Fruit fly (Drosophila melanogaster) whole organism, embryonic: ENCODE results near the gene und.
A peak's percentile ranks its signal among the peaks of the same experiment; 100 is the strongest.

Experiments
- Abd-B ChIP-seq: fragments of 200-800 bp; sonication (Bioruptor generic); optimal IDR thresholded peaks from 2 replicates; lab custom pipeline; 2018; ENCODE audit warnings: missing biosample characterization, mild to moderate bottlenecking, missing genetic modification characterization, moderate library complexity
- Aef1 ChIP-seq: fragments of 200-800 bp; sonication (Bioruptor generic); IDR thresholded peaks from 3 replicates; pipeline ENCODE4 v1.3.6; 2022; ENCODE audit warnings: missing biosample characterization, missing genetic modification characterization
- Blimp-1 ChIP-seq: fragments of 200-800 bp; sonication (Bioruptor generic); optimal IDR thresholded peaks from 3 replicates; lab custom pipeline; 2018; ENCODE audit warnings: missing biosample characterization, missing genetic modification characterization, mild to moderate bottlenecking, moderate library complexity, missing genetic modification reagents
- Bteb2 ChIP-seq: fragments of 200-800 bp; sonication (Bioruptor generic); optimal IDR thresholded peaks from 2 replicates; lab custom pipeline; 2016; ENCODE audit warnings: missing biosample characterization, missing genetic modification characterization
- CG11695 ChIP-seq: fragments of 200-800 bp; sonication (Bioruptor generic); IDR thresholded peaks from 3 replicates; pipeline ENCODE4 v1.3.6; 2022; ENCODE audit warnings: missing biosample characterization, missing genetic modification characterization
- CG12219 ChIP-seq: fragments of 200-800 bp; sonication (Bioruptor generic); optimal IDR thresholded peaks from 3 replicates; lab custom pipeline; 2018; ENCODE audit warnings: missing biosample characterization, mild to moderate bottlenecking, missing genetic modification characterization
- CG13123 ChIP-seq: fragments of 200-800 bp; sonication (Bioruptor generic); optimal IDR thresholded peaks from 2 replicates; lab custom pipeline; 2016; ENCODE audit warnings: missing biosample characterization, missing genetic modification characterization
- CG13424 ChIP-seq: fragments of 200-800 bp; sonication (Bioruptor generic); optimal IDR thresholded peaks from 2 replicates; lab custom pipeline; 2019; ENCODE audit warnings: missing biosample characterization, mild to moderate bottlenecking, missing genetic modification characterization, moderate library complexity
- CG13775 ChIP-seq: fragments of 200-800 bp; sonication (Bioruptor generic); optimal IDR thresholded peaks from 3 replicates; lab custom pipeline; 2017; ENCODE audit warnings: missing biosample characterization, mild to moderate bottlenecking, missing genetic modification characterization
- CG15269 ChIP-seq: fragments of 200-800 bp; sonication (Bioruptor generic); optimal IDR thresholded peaks from 2 replicates; lab custom pipeline; 2018; ENCODE audit warnings: missing biosample characterization, mild to moderate bottlenecking, missing genetic modification characterization, moderate library complexity
- CG15479 ChIP-seq: fragments of 200-800 bp; sonication (Bioruptor generic); optimal IDR thresholded peaks from 3 replicates; lab custom pipeline; 2019; ENCODE audit warnings: missing biosample characterization, mild to moderate bottlenecking, missing genetic modification characterization, moderate library complexity
- CG15514 ChIP-seq: fragments of 200-800 bp; sonication (Bioruptor generic); optimal IDR thresholded peaks from 3 replicates; lab custom pipeline; 2017; ENCODE audit warnings: missing biosample characterization, missing genetic modification characterization, mild to moderate bottlenecking, moderate library complexity, missing genetic modification reagents
- CG17361 ChIP-seq: fragments of 200-800 bp; sonication (Bioruptor generic); IDR thresholded peaks from 3 replicates; pipeline ENCODE4 v1.3.6; 2022; ENCODE audit warnings: missing biosample characterization, missing genetic modification characterization
- CG17829 ChIP-seq: fragments of 200-800 bp; optimal IDR thresholded peaks from 2 replicates; lab custom pipeline; 2019; ENCODE audit warnings: missing biosample characterization, mild to moderate bottlenecking, missing genetic modification characterization, moderate library complexity
- CG1792 ChIP-seq: fragments of 200-800 bp; sonication (Bioruptor generic); optimal IDR thresholded peaks from 2 replicates; lab custom pipeline; 2016; ENCODE audit warnings: missing biosample characterization, missing genetic modification characterization
- CG18599 ChIP-seq: fragments of 200-800 bp; sonication (Bioruptor generic); optimal IDR thresholded peaks from 3 replicates; lab custom pipeline; 2017; ENCODE audit warnings: missing biosample characterization, missing genetic modification characterization, mild to moderate bottlenecking, moderate library complexity, missing genetic modification reagents
- CG32772 ChIP-seq: fragments of 200-800 bp; sonication (Bioruptor generic); IDR thresholded peaks from 2 replicates; pipeline ENCODE4 v1.3.6; 2022; ENCODE audit warnings: missing biosample characterization, missing genetic modification characterization
- CG34224 ChIP-seq: fragments of 200-800 bp; sonication (Bioruptor generic); IDR thresholded peaks from 3 replicates; pipeline ENCODE4 v1.3.6; 2022; ENCODE audit warnings: missing biosample characterization, missing genetic modification characterization; ENCODE audit not compliant: partially characterized antibody
- CG4282 ChIP-seq: fragments of 200-800 bp; sonication (Bioruptor generic); optimal IDR thresholded peaks from 2 replicates; lab custom pipeline; 2016; ENCODE audit warnings: missing biosample characterization, missing genetic modification characterization
- CG9609 ChIP-seq: fragments of 200-800 bp; sonication (Bioruptor generic); optimal IDR thresholded peaks from 3 replicates; lab custom pipeline; 2016; ENCODE audit warnings: missing biosample characterization, missing genetic modification characterization
- CG9727 ChIP-seq: fragments of 200-800 bp; sonication (Bioruptor generic); optimal IDR thresholded peaks from 3 replicates; lab custom pipeline; 2017; ENCODE audit warnings: missing biosample characterization, mild to moderate bottlenecking, missing genetic modification characterization
- Elba2 ChIP-seq: fragments of 200-800 bp; sonication (Bioruptor generic); optimal IDR thresholded peaks from 3 replicates; lab custom pipeline; 2016; ENCODE audit warnings: missing biosample characterization, missing genetic modification characterization
- Hr39 ChIP-seq: fragments of >200 bp; optimal IDR thresholded peaks from 2 replicates; lab custom pipeline; 2017
- Hr51 ChIP-seq, 2 experiments: fragments of 200-800 bp; sonication (Bioruptor generic); optimal IDR thresholded peaks; 2 replicates in 1 of 2; 3 replicates in 1 of 2; lab custom pipeline; 2016 to 2018; ENCODE audit warnings: missing biosample characterization in 2 of 2, missing genetic modification characterization in 2 of 2, mild to moderate bottlenecking in 1 of 2, moderate library complexity in 1 of 2
- Nf-YA ChIP-seq: fragments of 200-800 bp; sonication (Bioruptor generic); IDR thresholded peaks from 2 replicates; pipeline ENCODE4 v1.3.6; 2022; ENCODE audit warnings: missing biosample characterization, missing genetic modification characterization
- NfI ChIP-seq: fragments of 200-800 bp; sonication (Bioruptor generic); optimal IDR thresholded peaks from 3 replicates; lab custom pipeline; 2018; ENCODE audit warnings: missing biosample characterization, mild to moderate bottlenecking, missing genetic modification characterization, moderate library complexity
- Oli ChIP-seq: fragments of 200-800 bp; sonication (Bioruptor generic); optimal IDR thresholded peaks from 2 replicates; lab custom pipeline; 2018; ENCODE audit warnings: missing biosample characterization, mild to moderate bottlenecking, missing genetic modification characterization, moderate library complexity
- Optix ChIP-seq: fragments of 200-800 bp; sonication (Bioruptor generic); IDR thresholded peaks from 3 replicates; pipeline ENCODE4 v1.3.6; 2022; ENCODE audit warnings: missing biosample characterization, missing genetic modification characterization
- Pdp1 ChIP-seq, 2 experiments: fragments of 200-800 bp; sonication (Bioruptor generic); optimal IDR thresholded peaks; 3 replicates each; lab custom pipeline; 2016; ENCODE audit warnings: missing biosample characterization in 2 of 2, missing genetic modification characterization in 2 of 2, mild to moderate bottlenecking in 1 of 2, moderate library complexity in 1 of 2
- Rfx ChIP-seq: fragments of 200-800 bp; sonication (Bioruptor generic); IDR thresholded peaks from 2 replicates; pipeline ENCODE4 v1.3.6; 2022; ENCODE audit warnings: missing biosample characterization, missing genetic modification characterization
- Sox102F ChIP-seq: fragments of 200-800 bp; sonication (Bioruptor generic); optimal IDR thresholded peaks from 2 replicates; lab custom pipeline; 2018; ENCODE audit warnings: missing biosample characterization, mild to moderate bottlenecking, missing genetic modification characterization, moderate library complexity
- Sry-β ChIP-seq: fragments of 200-800 bp; sonication (Bioruptor generic); optimal IDR thresholded peaks from 2 replicates; lab custom pipeline; 2018; ENCODE audit warnings: missing biosample characterization, mild to moderate bottlenecking, missing genetic modification characterization, moderate library complexity
- Trl ChIP-seq, 3 experiments: fragments of >200 bp in 2 of 3; fragments of 200-800 bp in 1 of 3; sonication (Bioruptor generic) in 1 of 3; optimal IDR thresholded peaks; 2 replicates in 1 of 3; 3 replicates in 2 of 3; lab custom pipeline; 2016 to 2017; ENCODE audit warnings: missing biosample characterization in 1 of 3, missing genetic modification characterization in 1 of 3
- bcd ChIP-seq: fragments of 200-800 bp; sonication (Bioruptor generic); optimal IDR thresholded peaks from 2 replicates; lab custom pipeline; 2017; ENCODE audit warnings: missing biosample characterization, mild to moderate bottlenecking, missing genetic modification characterization
- cato ChIP-seq: fragments of 200-800 bp; sonication (Bioruptor generic); optimal IDR thresholded peaks from 2 replicates; lab custom pipeline; 2016; ENCODE audit warnings: missing biosample characterization, missing genetic modification characterization, borderline replicate concordance
- eyg ChIP-seq: fragments of 200-800 bp; sonication (Bioruptor generic); optimal IDR thresholded peaks from 3 replicates; lab custom pipeline; 2016; ENCODE audit warnings: missing biosample characterization, missing genetic modification characterization
- jing ChIP-seq: fragments of 200-800 bp; sonication (Bioruptor generic); optimal IDR thresholded peaks from 2 replicates; lab custom pipeline; 2018; ENCODE audit warnings: missing biosample characterization, mild to moderate bottlenecking, missing genetic modification characterization
- luna ChIP-seq: fragments of 200-800 bp; sonication (Bioruptor generic); optimal IDR thresholded peaks from 2 replicates; lab custom pipeline; 2016; ENCODE audit warnings: missing biosample characterization, missing genetic modification characterization
- nmo ChIP-seq: fragments of 200-800 bp; sonication (Bioruptor generic); optimal IDR thresholded peaks from 2 replicates; lab custom pipeline; 2018; ENCODE audit warnings: missing biosample characterization, mild to moderate bottlenecking, missing genetic modification characterization, moderate library complexity
- nom ChIP-seq: fragments of 200-800 bp; sonication (Bioruptor generic); optimal IDR thresholded peaks from 2 replicates; lab custom pipeline; 2017; ENCODE audit warnings: missing biosample characterization, missing genetic modification characterization, mild to moderate bottlenecking, moderate library complexity, missing genetic modification reagents
- onecut ChIP-seq: fragments of 200-800 bp; sonication (Bioruptor generic); IDR thresholded peaks from 2 replicates; pipeline ENCODE4 v1.3.6; 2022; ENCODE audit warnings: missing biosample characterization, missing genetic modification characterization
- phol ChIP-seq: fragments of 200-800 bp; sonication (Bioruptor generic); optimal IDR thresholded peaks from 3 replicates; lab custom pipeline; 2018; ENCODE audit warnings: missing biosample characterization, mild to moderate bottlenecking, missing genetic modification characterization, moderate library complexity
- pnt ChIP-seq: fragments of 200-800 bp; sonication (Bioruptor generic); optimal IDR thresholded peaks from 3 replicates; lab custom pipeline; 2016; ENCODE audit warnings: missing biosample characterization, missing genetic modification characterization
- sens ChIP-seq: fragments of 200-800 bp; sonication (Bioruptor generic); peaks from one replicate; lab custom pipeline; 2016; ENCODE audit warnings: missing biosample characterization, missing genetic modification characterization
- seq ChIP-seq: fragments of 200-800 bp; sonication (Bioruptor generic); IDR thresholded peaks from 2 replicates; pipeline ENCODE4 v1.3.6; 2022; ENCODE audit warnings: missing biosample characterization, missing genetic modification characterization
- slp2 ChIP-seq: fragments of 200-800 bp; sonication (Bioruptor generic); optimal IDR thresholded peaks from 2 replicates; lab custom pipeline; 2016; ENCODE audit warnings: missing biosample characterization, missing genetic modification characterization
- tx ChIP-seq: fragments of 200-800 bp; sonication (Bioruptor generic); optimal IDR thresholded peaks from 2 replicates; lab custom pipeline; 2016; ENCODE audit warnings: missing biosample characterization, missing genetic modification characterization

Gene und

DNA sequence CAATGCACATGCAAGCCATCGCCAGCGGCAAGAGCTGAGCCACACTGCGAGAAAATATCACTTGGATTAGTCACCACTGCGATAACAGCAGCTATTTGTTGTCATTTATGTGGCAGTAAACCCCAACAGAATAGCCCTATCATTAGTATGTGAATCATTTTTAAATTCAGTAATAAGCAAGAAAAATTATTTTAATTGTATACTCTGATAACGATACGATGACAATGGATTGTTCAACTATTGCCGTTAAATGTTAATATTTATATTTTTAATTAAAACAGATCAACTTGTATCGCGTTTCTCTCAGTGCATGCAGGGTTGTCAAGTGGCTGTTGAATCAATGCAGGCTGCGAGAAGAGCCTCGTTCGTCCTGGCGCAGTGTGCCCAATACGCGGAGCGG, 25.4 kb upstream of the und start (continued):
- TF ChIP-seq jing (GFP tag; lab: Kevin White, UChicago) (no peak), CG13424 (no peak), phol (tag; lab: Kevin White, UChicago) (peak; percentile 34), Optix (no peak), Sox102F (GFP tag; lab: Kevin White, UChicago) (peak; percentile 27), eyg (no peak), Sry-β (GFP tag; lab: Kevin White, UChicago) (no peak), nmo (GFP tag; lab: Kevin White, UChicago) (peak; percentile 25), sens (GFP tag; lab: Kevin White, UChicago) (peak; percentile 75), CG12219 (GFP tag; lab: Kevin White, UChicago) (no peak), CG15269 (tag; lab: Kevin White, UChicago) (peak; percentile 10), NfI (no peak), Aef1 (GFP tag; lab: Robert Waterston, UW) (no peak), cato (GFP tag; lab: Kevin White, UChicago) (no peak), CG17361 (GFP tag; lab: Robert Waterston, UW) (no peak), bcd (GFP tag; lab: Kevin White, UChicago) (peak; percentile 33), nom (GFP tag; lab: Kevin White, UChicago) (no peak), CG1792 (GFP tag; lab: Kevin White, UChicago) (no peak), pnt (GFP tag; lab: Kevin White, UChicago) (no peak), tx (GFP tag; lab: Kevin White, UChicago) (no peak), CG11695 (GFP tag; lab: Robert Waterston, UW) (no peak), CG17829 (no peak), Abd-B (no peak), Oli (tag; lab: Kevin White, UChicago) (peak; percentile 42), CG32772 (GFP tag; lab: Robert Waterston, UW) (no peak), Blimp-1 (GFP tag; lab: Kevin White, UChicago) (peak; percentile 8), onecut (GFP tag; lab: Robert Waterston, UW) (0 out of 2 replicates have a peak, but pooled peaks have one; percentile 11), CG13775 (no peak), CG4282 (no peak), CG18599 (no peak), slp2 (GFP tag; lab: Kevin White, UChicago) (no peak), Trl (optimal IDR thresholded peaks at IDR 0.05; lab: Kevin White, UChicago) (no peak), Trl (GFP tag; optimal IDR thresholded peaks at IDR 0.05; lab: Kevin White, UChicago) (no peak), CG34224 (GFP tag; lab: Robert Waterston, UW) (no peak), CG9727 (GFP tag; lab: Kevin White, UChicago) (peak; percentile 14), seq (GFP tag; lab: Robert Waterston, UW) (no peak), CG9609 (GFP tag; lab: Kevin White, UChicago) (no peak), luna (no peak), Pdp1 (GFP tag; optimal IDR thresholded peaks at IDR 0.05; lab: Kevin White, UChicago) (no peak), Rfx (GFP tag; lab: Robert Waterston, UW) (no peak), CG15479 (GFP tag; lab: Kevin White, UChicago) (no peak), Elba2 (GFP tag; lab: Kevin White, UChicago) (no peak), Nf-YA (GFP tag; lab: Robert Waterston, UW) (no peak), Hr39 (lab: Kevin White, UChicago) (no peak), CG15514 (GFP tag; lab: Kevin White, UChicago) (peak; percentile 11), Hr51 (GFP tag; optimal IDR thresholded peaks at IDR 0.05; lab: Kevin White, UChicago) (peak in 1 of 2 experiments; percentile 49), CG13123 (GFP tag; lab: Kevin White, UChicago) (no peak), Bteb2 (GFP tag; lab: Kevin White, UChicago) (no peak)
